Fruit fly (Drosophila melanogaster) whole organism, embryonic: Measurements from ENCODE around the gene sisA.

Source experiments
- Antp ChIP-seq: fragments of 200-800 bp; sonication (Bioruptor generic); optimal IDR thresholded peaks from 3 replicates; lab custom pipeline; 2016; ENCODE audit warnings: missing biosample characterization, missing genetic modification characterization
- Asciz ChIP-seq: fragments of 200-800 bp; sonication (Bioruptor generic); optimal IDR thresholded peaks from 2 replicates; lab custom pipeline; 2017; ENCODE audit warnings: missing biosample characterization, mild to moderate bottlenecking, missing genetic modification characterization, missing genetic modification reagents
- BEAF-32 ChIP-seq: fragments of 200-800 bp; sonication (Bioruptor generic); optimal IDR thresholded peaks from 3 replicates; lab custom pipeline; 2017; ENCODE audit warnings: missing biosample characterization, missing genetic modification characterization, mild to moderate bottlenecking, moderate library complexity, missing genetic modification reagents
- CG11695 ChIP-seq: fragments of 200-800 bp; sonication (Bioruptor generic); IDR thresholded peaks from 3 replicates; pipeline ENCODE4 v1.3.6; 2022; ENCODE audit warnings: missing biosample characterization, missing genetic modification characterization
- CG13287 ChIP-seq: fragments of 200-800 bp; sonication (Bioruptor generic); IDR thresholded peaks from 2 replicates; pipeline ENCODE4 v1.3.6; 2022; ENCODE audit warnings: missing biosample characterization, missing genetic modification characterization; ENCODE audit not compliant: partially characterized antibody
- CG13894 ChIP-seq: fragments of 200-800 bp; sonication (Bioruptor generic); optimal IDR thresholded peaks from 3 replicates; lab custom pipeline; 2018; ENCODE audit warnings: missing biosample characterization, mild to moderate bottlenecking, missing genetic modification characterization, moderate library complexity
- CG1603 ChIP-seq: fragments of 200-800 bp; sonication (Bioruptor generic); optimal IDR thresholded peaks from 2 replicates; lab custom pipeline; 2019; ENCODE audit warnings: missing biosample characterization, mild to moderate bottlenecking, missing genetic modification characterization, moderate library complexity
- CG32532 ChIP-seq: fragments of 200-800 bp; sonication (Bioruptor generic); IDR thresholded peaks from 2 replicates; pipeline ENCODE4 v1.3.6; 2022; ENCODE audit warnings: missing biosample characterization, missing genetic modification characterization
- CG3281 ChIP-seq: fragments of 200-800 bp; sonication (Bioruptor generic); optimal IDR thresholded peaks from 3 replicates; lab custom pipeline; 2017; ENCODE audit warnings: missing biosample characterization, mild to moderate bottlenecking, missing genetic modification characterization
- CG33557 ChIP-seq: fragments of 200-800 bp; sonication (Bioruptor generic); optimal IDR thresholded peaks from 2 replicates; lab custom pipeline; 2019; ENCODE audit warnings: missing biosample characterization, mild to moderate bottlenecking, missing genetic modification characterization, moderate library complexity
- CG34224 ChIP-seq: fragments of 200-800 bp; sonication (Bioruptor generic); IDR thresholded peaks from 3 replicates; pipeline ENCODE4 v1.3.6; 2022; ENCODE audit warnings: missing biosample characterization, missing genetic modification characterization; ENCODE audit not compliant: partially characterized antibody
- CG34422 ChIP-seq: fragments of 200-800 bp; sonication (Bioruptor generic); IDR thresholded peaks from 3 replicates; pipeline ENCODE4 v1.3.6; 2022; ENCODE audit warnings: missing biosample characterization, missing genetic modification characterization
- CG42726 ChIP-seq: fragments of 200-800 bp; sonication (Bioruptor generic); IDR thresholded peaks from 2 replicates; pipeline ENCODE4 v1.3.6; 2022; ENCODE audit warnings: missing biosample characterization, missing genetic modification characterization; ENCODE audit not compliant: partially characterized antibody
- CG6654 ChIP-seq: fragments of 200-800 bp; sonication (Bioruptor generic); optimal IDR thresholded peaks from 2 replicates; lab custom pipeline; 2017; ENCODE audit warnings: missing biosample characterization, mild to moderate bottlenecking, missing genetic modification characterization
- CG9797 ChIP-seq: fragments of 200-800 bp; sonication (Bioruptor generic); optimal IDR thresholded peaks from 3 replicates; lab custom pipeline; 2018; ENCODE audit warnings: missing biosample characterization, mild to moderate bottlenecking, missing genetic modification characterization
- Chrac-16 ChIP-seq: fragments of 200-800 bp; sonication (Bioruptor generic); optimal IDR thresholded peaks from 3 replicates; lab custom pipeline; 2016; ENCODE audit warnings: missing biosample characterization, missing genetic modification characterization
- Dip3 ChIP-seq: fragments of 200-800 bp; sonication (Bioruptor generic); optimal IDR thresholded peaks from 3 replicates; lab custom pipeline; 2016; ENCODE audit warnings: missing biosample characterization, missing genetic modification characterization
- Drgx ChIP-seq: fragments of 200-800 bp; sonication (Bioruptor generic); IDR thresholded peaks from 2 replicates; pipeline ENCODE4 v1.3.6; 2022; ENCODE audit warnings: missing biosample characterization, missing genetic modification characterization
- Jarid2 ChIP-seq: fragments of 200-800 bp; sonication (Bioruptor generic); optimal IDR thresholded peaks from 3 replicates; lab custom pipeline; 2017; ENCODE audit warnings: mild to moderate bottlenecking, missing biosample characterization, missing genetic modification reagents, missing genetic modification characterization
- MBD-R2 ChIP-seq: fragments of 200-800 bp; sonication (Bioruptor generic); IDR thresholded peaks from 2 replicates; pipeline ENCODE4 v1.3.6; 2022; ENCODE audit warnings: missing biosample characterization, missing genetic modification characterization
- MESR4 ChIP-seq: fragments of 200-800 bp; sonication (Bioruptor generic); optimal IDR thresholded peaks from 2 replicates; lab custom pipeline; 2018; ENCODE audit warnings: missing biosample characterization, mild to moderate bottlenecking, missing genetic modification characterization, moderate library complexity
- Mrtf ChIP-seq: fragments of 200-800 bp; sonication (Bioruptor generic); IDR thresholded peaks from 3 replicates; pipeline ENCODE4 v1.3.6; 2022; ENCODE audit warnings: missing biosample characterization, missing genetic modification characterization
- Nf-YC ChIP-seq: fragments of 200-800 bp; optimal IDR thresholded peaks from 3 replicates; lab custom pipeline; 2019; ENCODE audit warnings: missing biosample characterization, mild to moderate bottlenecking, missing genetic modification characterization, moderate library complexity
- Opbp ChIP-seq: fragments of 200-800 bp; sonication (Bioruptor generic); IDR thresholded peaks from 3 replicates; pipeline ENCODE4 v1.3.6; 2022; ENCODE audit warnings: missing biosample characterization, missing genetic modification characterization; ENCODE audit not compliant: partially characterized antibody
- Scr ChIP-seq: fragments of 200-800 bp; sonication (Bioruptor generic); IDR thresholded peaks from 2 replicates; pipeline ENCODE4 v1.3.6; 2022; ENCODE audit warnings: missing biosample characterization, missing genetic modification characterization; ENCODE audit not compliant: partially characterized antibody
- Sox100B ChIP-seq: fragments of 200-800 bp; sonication (Bioruptor generic); optimal IDR thresholded peaks from 3 replicates; lab custom pipeline; 2018; ENCODE audit warnings: missing biosample characterization, mild to moderate bottlenecking, missing genetic modification characterization
- Ssrp ChIP-seq: fragments of 200-800 bp; sonication (Bioruptor generic); optimal IDR thresholded peaks from 2 replicates; lab custom pipeline; 2018; ENCODE audit warnings: missing biosample characterization, mild to moderate bottlenecking, missing genetic modification characterization, moderate library complexity
- amos ChIP-seq: fragments of 200-800 bp; sonication (Bioruptor generic); IDR thresholded peaks from 2 replicates; pipeline ENCODE4 v1.3.6; 2022; ENCODE audit warnings: missing biosample characterization, missing genetic modification characterization; ENCODE audit not compliant: partially characterized antibody
- ato ChIP-seq: fragments of 200-800 bp; sonication (Bioruptor generic); IDR thresholded peaks from 2 replicates; pipeline ENCODE4 v1.3.6; 2022; ENCODE audit warnings: missing biosample characterization, missing genetic modification characterization; ENCODE audit not compliant: partially characterized antibody
- bbx ChIP-seq: fragments of 200-800 bp; sonication (Bioruptor generic); IDR thresholded peaks from 2 replicates; pipeline ENCODE4 v1.3.6; 2022; ENCODE audit warnings: missing biosample characterization, missing genetic modification characterization; ENCODE audit not compliant: partially characterized antibody
- cwo ChIP-seq: fragments of 200-800 bp; sonication (Bioruptor generic); optimal IDR thresholded peaks from 3 replicates; lab custom pipeline; 2017; ENCODE audit warnings: missing biosample characterization, missing genetic modification characterization, mild to moderate bottlenecking, moderate library complexity, missing genetic modification reagents
- disco-r ChIP-seq: fragments of 200-800 bp; sonication (Bioruptor generic); optimal IDR thresholded peaks from 2 replicates; lab custom pipeline; 2016; ENCODE audit warnings: missing biosample characterization, missing genetic modification characterization
- gce ChIP-seq: fragments of 200-800 bp; sonication (Bioruptor generic); IDR thresholded peaks from 3 replicates; pipeline ENCODE4 v1.3.6; 2022; ENCODE audit warnings: missing biosample characterization, missing genetic modification characterization
- hb ChIP-seq: fragments of 200-800 bp; sonication (Bioruptor generic); IDR thresholded peaks from 3 replicates; pipeline ENCODE4 v1.3.6; 2022; ENCODE audit warnings: missing biosample characterization, missing genetic modification characterization; ENCODE audit not compliant: partially characterized antibody
- hkb ChIP-seq, 2 experiments: fragments of 200-800 bp in 1 of 2; fragments of >200 bp in 1 of 2; sonication (Bioruptor generic) in 1 of 2; IDR thresholded peaks in 1 of 2; optimal IDR thresholded peaks in 1 of 2; 2 replicates each; pipeline versions ENCODE4 v1.3.6 to Lab custom; 2017 to 2022; ENCODE audit warnings: missing biosample characterization in 1 of 2, missing genetic modification characterization in 1 of 2
- luna ChIP-seq: fragments of 200-800 bp; sonication (Bioruptor generic); optimal IDR thresholded peaks from 2 replicates; lab custom pipeline; 2016; ENCODE audit warnings: missing biosample characterization, missing genetic modification characterization
- maf-S ChIP-seq: fragments of 200-800 bp; sonication (Bioruptor generic); optimal IDR thresholded peaks from 2 replicates; lab custom pipeline; 2016; ENCODE audit warnings: missing biosample characterization, missing genetic modification characterization
- mld ChIP-seq: fragments of 200-800 bp; sonication (Bioruptor generic); IDR thresholded peaks from 3 replicates; pipeline ENCODE4 v1.3.6; 2022; ENCODE audit warnings: missing biosample characterization, missing genetic modification characterization; ENCODE audit not compliant: partially characterized antibody
- nau ChIP-seq: fragments of 200-800 bp; sonication (Bioruptor generic); optimal IDR thresholded peaks from 3 replicates; lab custom pipeline; 2017; ENCODE audit warnings: missing biosample characterization, mild to moderate bottlenecking, missing genetic modification characterization, missing genetic modification reagents
- sd ChIP-seq: fragments of 200-800 bp; sonication (Bioruptor generic); optimal IDR thresholded peaks from 3 replicates; lab custom pipeline; 2018; ENCODE audit warnings: missing biosample characterization, mild to moderate bottlenecking, missing genetic modification characterization, moderate library complexity
- sima ChIP-seq: fragments of 200-800 bp; sonication (Bioruptor generic); optimal IDR thresholded peaks from 2 replicates; lab custom pipeline; 2016; ENCODE audit warnings: missing biosample characterization, missing genetic modification characterization
- sna ChIP-seq: fragments of 200-800 bp; sonication (Bioruptor generic); IDR thresholded peaks from 2 replicates; pipeline ENCODE4 v1.3.6; 2022; ENCODE audit warnings: missing biosample characterization, missing genetic modification characterization; ENCODE audit not compliant: partially characterized antibody
- sqz ChIP-seq: fragments of 200-800 bp; sonication (Bioruptor generic); optimal IDR thresholded peaks from 3 replicates; lab custom pipeline; 2018; ENCODE audit warnings: missing biosample characterization, mild to moderate bottlenecking, missing genetic modification characterization
- tgo ChIP-seq: fragments of 200-800 bp; sonication (Bioruptor generic); IDR thresholded peaks from 3 replicates; pipeline ENCODE4 v1.3.6; 2022; ENCODE audit warnings: missing biosample characterization, missing genetic modification characterization
- unc-4 ChIP-seq: fragments of 200-800 bp; sonication (Bioruptor generic); IDR thresholded peaks from 2 replicates; pipeline ENCODE4 v1.3.6; 2022; ENCODE audit warnings: missing biosample characterization, missing genetic modification characterization; ENCODE audit not compliant: partially characterized antibody
- vnd ChIP-seq: fragments of 200-800 bp; sonication (Bioruptor generic); IDR thresholded peaks from 3 replicates; pipeline ENCODE4 v1.3.6; 2022; ENCODE audit warnings: missing biosample characterization, missing genetic modification characterization; ENCODE audit not compliant: partially characterized antibody
- zen2 ChIP-seq: fragments of 200-800 bp; sonication (Bioruptor generic); IDR thresholded peaks from 3 replicates; pipeline ENCODE4 v1.3.6; 2022; ENCODE audit warnings: missing biosample characterization, missing genetic modification characterization; ENCODE audit not compliant: partially characterized antibody

The sisA gene

DNA sequence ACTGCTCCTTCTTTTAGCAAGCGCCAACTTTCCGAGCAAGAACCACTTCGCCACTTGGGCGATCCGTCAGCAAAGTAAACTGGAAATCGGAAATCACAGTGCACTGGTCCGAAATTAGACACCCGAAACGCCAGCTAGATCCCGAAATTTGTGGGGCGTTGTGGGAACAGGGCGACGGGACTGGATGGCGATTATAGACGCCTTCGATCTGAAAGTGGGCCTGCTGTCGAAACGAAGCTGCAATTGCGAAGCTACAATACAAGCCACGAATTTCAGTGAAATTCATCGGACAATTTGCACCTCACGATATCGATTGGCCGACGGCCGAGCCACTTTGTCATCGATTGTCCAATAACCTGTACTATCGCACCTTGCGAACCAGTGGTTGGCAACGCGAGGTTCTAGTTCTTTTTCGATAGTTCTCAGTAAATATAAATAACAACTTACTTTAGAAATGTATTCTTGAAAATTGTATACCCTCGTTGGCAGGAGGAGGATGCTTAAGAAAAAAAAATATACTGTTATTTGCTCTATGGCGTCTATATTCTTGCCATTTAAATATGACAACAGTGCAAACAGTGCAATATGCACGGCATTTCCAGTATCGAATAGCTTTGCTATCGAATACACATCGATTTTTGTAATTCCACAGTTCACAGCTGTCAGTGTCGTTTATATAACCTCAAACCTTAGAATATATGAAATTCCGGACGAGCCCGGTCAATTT, 45.8 kb upstream of the sisA start, which contains the start of the genes hop and Tim8 (continued):
- TF ChIP-seq tgo (GFP tag; lab: Robert Waterston, UW) (no peak), Opbp (GFP tag; lab: Robert Waterston, UW) (peak; percentile 88), amos (GFP tag; lab: Robert Waterston, UW) (peak; percentile 89), Chrac-16 (GFP tag; lab: Kevin White, UChicago) (no peak), CG11695 (GFP tag; lab: Robert Waterston, UW) (no peak), sd (tag; lab: Kevin White, UChicago) (peak; percentile 82), nau (GFP tag; lab: Kevin White, UChicago) (no peak), CG32532 (GFP tag; lab: Robert Waterston, UW) (no peak), vnd (GFP tag; lab: Robert Waterston, UW) (peak; percentile 92), maf-S (no peak), CG13894 (no peak), Dip3 (no peak), Drgx (GFP tag; lab: Robert Waterston, UW) (no peak), MBD-R2 (peak; percentile 24; the same call in 1 of the 2 replicates), CG34422 (GFP tag; lab: Robert Waterston, UW) (no peak), Jarid2 (GFP tag; lab: Kevin White, UChicago) (no peak), gce (GFP tag; lab: Robert Waterston, UW) (no peak), Ssrp (tag; lab: Kevin White, UChicago) (no peak), sima (GFP tag; lab: Kevin White, UChicago) (no peak), CG6654 (no peak), Sox100B (GFP tag; lab: Kevin White, UChicago) (no peak), disco-r (GFP tag; lab: Kevin White, UChicago) (no peak), MESR4 (GFP tag; lab: Kevin White, UChicago) (peak; percentile 87), mld (GFP tag; lab: Robert Waterston, UW) (peak; percentile 85), Scr (GFP tag; lab: Robert Waterston, UW) (peak; percentile 91), zen2 (GFP tag; lab: Robert Waterston, UW) (peak; percentile 77), sna (GFP tag; lab: Robert Waterston, UW) (peak; percentile 88), Mrtf (GFP tag; lab: Robert Waterston, UW) (no peak), unc-4 (GFP tag; lab: Robert Waterston, UW) (peak; percentile 85), BEAF-32 (GFP tag; lab: Kevin White, UChicago) (peak; percentile 91), CG1603 (tag; lab: Kevin White, UChicago) (no peak), bbx (GFP tag; lab: Robert Waterston, UW) (peak; percentile 86), hkb (optimal IDR thresholded peaks at IDR 0.05; lab: Kevin White, UChicago) (no peak), hkb (GFP tag; IDR thresholded peaks at IDR 0.05; lab: Robert Waterston, UW) (no peak), CG13287 (GFP tag; lab: Robert Waterston, UW) (peak; percentile 86), CG9797 (GFP tag; lab: Kevin White, UChicago) (peak; percentile 32), luna (no peak), Nf-YC (tag; lab: Kevin White, UChicago) (peak; percentile 45), Asciz (GFP tag; lab: Kevin White, UChicago) (no peak), CG34224 (peak; percentile 83), ato (GFP tag; lab: Robert Waterston, UW) (peak; percentile 96), CG33557 (GFP tag; lab: Kevin White, UChicago) (no peak), CG3281 (GFP tag; lab: Kevin White, UChicago) (no peak), cwo (GFP tag; lab: Kevin White, UChicago) (no peak), CG42726 (GFP tag; lab: Robert Waterston, UW) (peak; percentile 71; the same call in 1 of the 2 replicates), hb (GFP tag; lab: Robert Waterston, UW) (peak; percentile 95), sqz (GFP tag; lab: Kevin White, UChicago) (no peak), Antp (GFP tag; lab: Kevin White, UChicago) (no peak)
